Fruit fly (Drosophila melanogaster) whole organism, embryonic: ENCODE results near the gene Irk1.

Source experiments
- Aef1 ChIP-seq: fragments of 200-800 bp; sonication (Bioruptor generic); IDR thresholded peaks from 3 replicates; pipeline ENCODE4 v1.3.6; 2022; ENCODE audit warnings: missing biosample characterization, missing genetic modification characterization
- Atf6 ChIP-seq: fragments of 200-800 bp; sonication (Bioruptor generic); IDR thresholded peaks from 2 replicates; pipeline ENCODE4 v1.3.6; 2022; ENCODE audit warnings: missing biosample characterization, missing genetic modification characterization
- Bteb2 ChIP-seq: fragments of 200-800 bp; sonication (Bioruptor generic); optimal IDR thresholded peaks from 2 replicates; lab custom pipeline; 2016; ENCODE audit warnings: missing biosample characterization, missing genetic modification characterization
- CG11398 ChIP-seq: fragments of 200-800 bp; sonication (Bioruptor generic); optimal IDR thresholded peaks from 2 replicates; lab custom pipeline; 2016; ENCODE audit warnings: missing biosample characterization, missing genetic modification characterization
- CG12155 ChIP-seq: fragments of 200-800 bp; sonication (Bioruptor generic); optimal IDR thresholded peaks from 3 replicates; lab custom pipeline; 2016; ENCODE audit warnings: missing biosample characterization, missing genetic modification characterization
- CG12391 ChIP-seq: fragments of 200-800 bp; sonication (Bioruptor generic); optimal IDR thresholded peaks from 3 replicates; lab custom pipeline; 2018; ENCODE audit warnings: missing biosample characterization, mild to moderate bottlenecking, missing genetic modification characterization, moderate library complexity
- CG12659 ChIP-seq: fragments of 200-800 bp; sonication (Bioruptor generic); optimal IDR thresholded peaks from 3 replicates; lab custom pipeline; 2017; ENCODE audit warnings: mild to moderate bottlenecking, missing biosample characterization, missing genetic modification reagents, missing genetic modification characterization
- CG13424 ChIP-seq: fragments of 200-800 bp; sonication (Bioruptor generic); optimal IDR thresholded peaks from 2 replicates; lab custom pipeline; 2019; ENCODE audit warnings: missing biosample characterization, mild to moderate bottlenecking, missing genetic modification characterization, moderate library complexity
- CG16779 ChIP-seq: fragments of 200-800 bp; sonication (Bioruptor generic); IDR thresholded peaks from 2 replicates; pipeline ENCODE4 v1.3.6; 2022; ENCODE audit warnings: missing biosample characterization, missing genetic modification characterization
- CG18262 ChIP-seq: fragments of 200-800 bp; optimal IDR thresholded peaks from 3 replicates; lab custom pipeline; 2019; ENCODE audit warnings: missing biosample characterization, mild to moderate bottlenecking, missing genetic modification characterization, moderate library complexity
- CG18764 ChIP-seq: fragments of 200-800 bp; sonication (Bioruptor generic); optimal IDR thresholded peaks from 3 replicates; lab custom pipeline; 2016; ENCODE audit warnings: missing biosample characterization, missing genetic modification characterization
- CG2875 ChIP-seq: fragments of 200-800 bp; sonication (Bioruptor generic); optimal IDR thresholded peaks from 2 replicates; lab custom pipeline; 2017; ENCODE audit warnings: missing biosample characterization, mild to moderate bottlenecking, missing genetic modification characterization, missing genetic modification reagents
- CG3281 ChIP-seq: fragments of 200-800 bp; sonication (Bioruptor generic); optimal IDR thresholded peaks from 3 replicates; lab custom pipeline; 2017; ENCODE audit warnings: missing biosample characterization, mild to moderate bottlenecking, missing genetic modification characterization
- CG6272 ChIP-seq: fragments of 200-800 bp; sonication (Bioruptor generic); IDR thresholded peaks from 2 replicates; pipeline ENCODE4 v1.3.6; 2022; ENCODE audit warnings: missing biosample characterization, missing genetic modification characterization
- CG8765 ChIP-seq: fragments of 200-800 bp; sonication (Bioruptor generic); IDR thresholded peaks from 2 replicates; pipeline ENCODE4 v1.3.6; 2022; ENCODE audit warnings: missing biosample characterization, missing genetic modification characterization
- CG9437 ChIP-seq: fragments of 200-800 bp; sonication (Bioruptor generic); optimal IDR thresholded peaks from 2 replicates; lab custom pipeline; 2018; ENCODE audit warnings: missing biosample characterization, mild to moderate bottlenecking, missing genetic modification characterization
- CTCF ChIP-seq: fragments of 200-800 bp; sonication (Bioruptor generic); optimal IDR thresholded peaks from 2 replicates; lab custom pipeline; 2017; ENCODE audit warnings: missing biosample characterization, mild to moderate bottlenecking, missing genetic modification characterization, moderate library complexity
- CkIIα-i1 ChIP-seq: fragments of 200-800 bp; sonication (Bioruptor generic); IDR thresholded peaks from 2 replicates; pipeline ENCODE4 v1.3.6; 2022; ENCODE audit warnings: missing biosample characterization, missing genetic modification characterization
- Dbx ChIP-seq: fragments of 200-800 bp; sonication (Bioruptor generic); IDR thresholded peaks from 3 replicates; pipeline ENCODE4 v1.3.6; 2022; ENCODE audit warnings: missing biosample characterization, missing genetic modification characterization
- Dfd ChIP-seq, 2 experiments: fragments of >200 bp; optimal IDR thresholded peaks; 2 replicates each; lab custom pipeline; 2017; ENCODE audit warnings: missing biosample characterization in 2 of 2, missing genetic modification characterization in 2 of 2
- Eip74EF ChIP-seq, 2 experiments: fragments of 200-800 bp in 1 of 2; fragments of >200 bp in 1 of 2; sonication (Bioruptor generic) in 1 of 2; optimal IDR thresholded peaks; 2 replicates each; lab custom pipeline; 2017 to 2019; ENCODE audit warnings: missing biosample characterization in 2 of 2, missing genetic modification characterization in 2 of 2, mild to moderate bottlenecking in 1 of 2, moderate library complexity in 1 of 2
- Ets97D ChIP-seq: fragments of 200-800 bp; sonication (Bioruptor generic); optimal IDR thresholded peaks from 3 replicates; lab custom pipeline; 2016; ENCODE audit warnings: missing biosample characterization, missing genetic modification characterization
- Hr3 ChIP-seq: fragments of 200-800 bp; sonication (Bioruptor generic); optimal IDR thresholded peaks from 3 replicates; lab custom pipeline; 2016; ENCODE audit warnings: missing biosample characterization, missing genetic modification characterization
- Jarid2 ChIP-seq: fragments of 200-800 bp; sonication (Bioruptor generic); optimal IDR thresholded peaks from 3 replicates; lab custom pipeline; 2017; ENCODE audit warnings: mild to moderate bottlenecking, missing biosample characterization, missing genetic modification reagents, missing genetic modification characterization
- Lhr ChIP-seq: fragments of 200-800 bp; sonication (Bioruptor generic); optimal IDR thresholded peaks from 3 replicates; lab custom pipeline; 2017; ENCODE audit warnings: mild to moderate bottlenecking, missing biosample characterization, missing genetic modification reagents, missing genetic modification characterization
- MESR4 ChIP-seq: fragments of 200-800 bp; sonication (Bioruptor generic); optimal IDR thresholded peaks from 2 replicates; lab custom pipeline; 2018; ENCODE audit warnings: missing biosample characterization, mild to moderate bottlenecking, missing genetic modification characterization, moderate library complexity
- NFAT ChIP-seq: fragments of 200-800 bp; sonication (Bioruptor generic); IDR thresholded peaks from 2 replicates; pipeline ENCODE4 v1.3.6; 2022; ENCODE audit warnings: missing biosample characterization, missing genetic modification characterization
- Oaz ChIP-seq: fragments of 200-800 bp; sonication (Bioruptor generic); IDR thresholded peaks from 2 replicates; pipeline ENCODE4 v1.3.6; 2022; ENCODE audit warnings: missing biosample characterization, missing genetic modification characterization
- Rx ChIP-seq: fragments of 200-800 bp; sonication (Bioruptor generic); IDR thresholded peaks from 2 replicates; pipeline ENCODE4 v1.3.6; 2022; ENCODE audit warnings: missing biosample characterization, missing genetic modification characterization
- Usf ChIP-seq: fragments of 200-800 bp; sonication (Bioruptor generic); optimal IDR thresholded peaks from 2 replicates; lab custom pipeline; 2017; ENCODE audit warnings: missing genotype, missing biosample characterization, missing genetic modification characterization
- ac ChIP-seq: fragments of 200-800 bp; sonication (Bioruptor generic); optimal IDR thresholded peaks from 3 replicates; lab custom pipeline; 2017; ENCODE audit warnings: missing biosample characterization, mild to moderate bottlenecking, missing genetic modification characterization
- amos ChIP-seq: fragments of 200-800 bp; sonication (Bioruptor generic); IDR thresholded peaks from 2 replicates; pipeline ENCODE4 v1.3.6; 2022; ENCODE audit warnings: missing biosample characterization, missing genetic modification characterization; ENCODE audit not compliant: partially characterized antibody
- ase ChIP-seq: fragments of 200-800 bp; sonication (Bioruptor generic); IDR thresholded peaks from 3 replicates; pipeline ENCODE4 v1.3.6; 2022; ENCODE audit warnings: missing biosample characterization, missing genetic modification characterization
- ato ChIP-seq: fragments of 200-800 bp; sonication (Bioruptor generic); IDR thresholded peaks from 2 replicates; pipeline ENCODE4 v1.3.6; 2022; ENCODE audit warnings: missing biosample characterization, missing genetic modification characterization; ENCODE audit not compliant: partially characterized antibody
- bowl ChIP-seq: fragments of 200-800 bp; sonication (Bioruptor generic); IDR thresholded peaks from 2 replicates; pipeline ENCODE4 v1.3.6; 2022; ENCODE audit warnings: missing biosample characterization, missing genetic modification characterization
- br ChIP-seq: fragments of >200 bp; optimal IDR thresholded peaks from 2 replicates; lab custom pipeline; 2017
- crc ChIP-seq: fragments of 200-800 bp; sonication (Bioruptor generic); optimal IDR thresholded peaks from 2 replicates; lab custom pipeline; 2016; ENCODE audit warnings: missing biosample characterization, missing genetic modification characterization
- dm ChIP-seq: fragments of 200-800 bp; sonication (Bioruptor generic); optimal IDR thresholded peaks from 3 replicates; lab custom pipeline; 2016; ENCODE audit warnings: missing biosample characterization, missing genetic modification characterization
- fd102C ChIP-seq: fragments of 200-800 bp; sonication (Bioruptor generic); optimal IDR thresholded peaks from 2 replicates; lab custom pipeline; 2018; ENCODE audit warnings: missing biosample characterization, mild to moderate bottlenecking, missing genetic modification characterization, moderate library complexity
- gsb-n ChIP-seq: fragments of 200-800 bp; sonication (Bioruptor generic); optimal IDR thresholded peaks from 3 replicates; lab custom pipeline; 2018; ENCODE audit warnings: missing biosample characterization, mild to moderate bottlenecking, missing genetic modification characterization
- hbn ChIP-seq: fragments of 200-800 bp; sonication (Bioruptor generic); IDR thresholded peaks from 2 replicates; pipeline ENCODE4 v1.3.6; 2022; ENCODE audit warnings: missing biosample characterization, missing genetic modification characterization; ENCODE audit not compliant: partially characterized antibody
- hth ChIP-seq: fragments of >200 bp; optimal IDR thresholded peaks from 2 replicates; lab custom pipeline; 2017; ENCODE audit warnings: inconsistent platforms
- lov ChIP-seq, 2 experiments: fragments of 200-800 bp in 1 of 2; fragments of >200 bp in 1 of 2; sonication (Bioruptor generic) in 1 of 2; IDR thresholded peaks in 1 of 2; optimal IDR thresholded peaks in 1 of 2; 2 replicates in 1 of 2; 3 replicates in 1 of 2; pipeline versions ENCODE4 v1.3.6 to Lab custom; 2017 to 2022; ENCODE audit warnings: missing biosample characterization in 1 of 2, missing genetic modification characterization in 1 of 2
- onecut ChIP-seq: fragments of 200-800 bp; sonication (Bioruptor generic); IDR thresholded peaks from 2 replicates; pipeline ENCODE4 v1.3.6; 2022; ENCODE audit warnings: missing biosample characterization, missing genetic modification characterization
- pita ChIP-seq: fragments of 200-800 bp; sonication (Bioruptor generic); optimal IDR thresholded peaks from 2 replicates; lab custom pipeline; 2017; ENCODE audit warnings: missing biosample characterization, mild to moderate bottlenecking, missing genetic modification characterization
- slbo ChIP-seq: fragments of 200-800 bp; sonication (Bioruptor generic); IDR thresholded peaks from 2 replicates; pipeline ENCODE4 v1.3.6; 2022; ENCODE audit warnings: missing biosample characterization, missing genetic modification characterization
- ssp ChIP-seq: fragments of 200-800 bp; sonication (Bioruptor generic); IDR thresholded peaks from 2 replicates; pipeline ENCODE4 v1.3.6; 2022; ENCODE audit warnings: missing biosample characterization, missing genetic modification characterization
- unc-4 ChIP-seq: fragments of 200-800 bp; sonication (Bioruptor generic); IDR thresholded peaks from 2 replicates; pipeline ENCODE4 v1.3.6; 2022; ENCODE audit warnings: missing biosample characterization, missing genetic modification characterization; ENCODE audit not compliant: partially characterized antibody
- zen ChIP-seq: fragments of 200-800 bp; sonication (Bioruptor generic); optimal IDR thresholded peaks from 3 replicates; lab custom pipeline; 2018; ENCODE audit warnings: missing biosample characterization, mild to moderate bottlenecking, missing genetic modification characterization, moderate library complexity

Gene Irk1

DNA sequence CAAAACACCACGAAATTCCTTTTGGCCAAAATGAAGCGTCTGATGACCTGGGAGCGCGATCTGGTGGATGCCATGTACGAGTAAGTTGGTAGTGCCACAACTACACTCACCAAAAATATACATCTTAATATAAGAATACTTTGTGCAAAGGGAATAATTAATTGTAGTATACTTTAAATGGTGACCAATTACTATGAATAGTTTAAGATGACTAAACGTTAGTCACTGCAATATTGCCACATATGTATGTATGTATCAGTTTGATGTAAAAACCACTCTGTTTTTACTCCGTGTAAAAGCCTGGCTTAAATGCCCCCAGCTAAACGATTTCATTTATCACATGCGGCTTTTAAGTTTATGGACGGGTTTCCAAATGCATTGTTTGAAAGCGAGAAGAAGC lies 6.6 kb downstream of the Irk1 start (continued):
- TF ChIP-seq zen (tag; lab: Kevin White, UChicago) (peak; percentile 2), bowl (GFP tag; lab: Robert Waterston, UW) (peak; percentile 55; the same call in 1 of the 2 replicates), fd102C (GFP tag; lab: Kevin White, UChicago) (no peak), Aef1 (GFP tag; lab: Robert Waterston, UW) (peak; percentile 36; the same call in 1 of the 3 replicates), Hr3 (GFP tag; lab: Kevin White, UChicago) (peak; percentile 37), CG18262 (tag; lab: Kevin White, UChicago) (peak; percentile 2), slbo (GFP tag; lab: Robert Waterston, UW) (no peak), Lhr (peak; percentile 4), ato (no peak), CG3281 (GFP tag; lab: Kevin White, UChicago) (no peak), gsb-n (tag; lab: Kevin White, UChicago) (peak; percentile 19), pita (GFP tag; lab: Kevin White, UChicago) (no peak), ac (GFP tag; lab: Kevin White, UChicago) (no peak)
- TF ChIP-seq, all 482 proteins: peak for 102

DNA sequence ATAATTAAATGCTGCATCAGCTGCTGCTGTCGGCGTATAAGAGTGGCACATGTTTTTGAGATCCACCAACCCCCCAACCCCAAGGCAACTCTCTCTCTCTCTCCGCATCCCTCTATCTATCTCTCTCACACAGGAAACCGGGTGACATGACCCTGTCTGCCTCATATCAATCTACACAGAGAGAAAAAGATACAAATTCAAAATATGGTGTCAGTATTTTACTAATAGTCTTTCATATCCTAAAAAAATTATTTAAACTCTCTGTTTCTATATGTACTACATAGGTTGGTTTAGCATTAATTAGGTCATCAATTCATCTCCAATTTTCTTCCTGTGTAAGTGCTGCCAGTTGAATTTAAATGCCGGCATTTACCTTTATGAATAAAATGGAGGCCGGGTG lies 7.3 kb downstream of the Irk1 start:
- no peak for TF ChIP-seq hbn (GFP tag; lab: Robert Waterston, UW)
- peak; percentile 23 for TF ChIP-seq MESR4 (GFP tag; lab: Kevin White, UChicago)
- TF ChIP-seq Rx: peak; percentile 76
- peak; percentile 81 for TF ChIP-seq CG12659
- TF ChIP-seq Dfd (GFP tag; optimal IDR thresholded peaks at IDR 0.05; lab: Kevin White, UChicago): no peak
- peak; percentile 83 for TF ChIP-seq Oaz
- TF ChIP-seq CG16779 (GFP tag; lab: Robert Waterston, UW): peak; percentile 70; the same call in 1 of the 2 replicates
- no peak for TF ChIP-seq unc-4 (GFP tag; lab: Robert Waterston, UW)
- peak; percentile 51; the same call in 1 of the 2 replicates for TF ChIP-seq CkIIα-i1 (GFP tag; lab: Robert Waterston, UW)
- peak; percentile 93 for TF ChIP-seq ase
- no peak for TF ChIP-seq br (lab: Kevin White, UChicago)
- TF ChIP-seq Ets97D (GFP tag; lab: Kevin White, UChicago): peak; percentile 79
- TF ChIP-seq Atf6 (GFP tag; lab: Robert Waterston, UW): peak; percentile 86
- TF ChIP-seq CG18764: peak; percentile 88
- peak; percentile 90 for TF ChIP-seq CG11398 (GFP tag; lab: Kevin White, UChicago)
- peak; percentile 85 for TF ChIP-seq CG6272
- TF ChIP-seq CG9437 (GFP tag; lab: Kevin White, UChicago): peak; percentile 81
- peak; percentile 73 for TF ChIP-seq dm (GFP tag; lab: Kevin White, UChicago)
- TF ChIP-seq CG12155: peak; percentile 86
- no peak for TF ChIP-seq hth (lab: Kevin White, UChicago)
- TF ChIP-seq CG8765 (GFP tag; lab: Robert Waterston, UW): peak; percentile 51; the same call in 1 of the 2 replicates
- peak; percentile 82 for TF ChIP-seq ssp (GFP tag; lab: Robert Waterston, UW)
- TF ChIP-seq CG3281 (GFP tag; lab: Kevin White, UChicago): peak; percentile 73
- TF ChIP-seq Jarid2 (GFP tag; lab: Kevin White, UChicago): peak; percentile 72
- peak; percentile 58 for TF ChIP-seq Usf (GFP tag; lab: Kevin White, UChicago)
- TF ChIP-seq crc (GFP tag; lab: Kevin White, UChicago): peak; percentile 84
- TF ChIP-seq CG12391: peak; percentile 95
- TF ChIP-seq CG2875 (GFP tag; lab: Kevin White, UChicago): peak; percentile 87
- TF ChIP-seq CG13424 (tag; lab: Kevin White, UChicago): peak; percentile 92
- TF ChIP-seq Dbx (GFP tag; lab: Robert Waterston, UW): peak; percentile 66; the same call in 2 of the 3 replicates
- TF ChIP-seq amos (GFP tag; lab: Robert Waterston, UW): no peak
- peak; percentile 73 for TF ChIP-seq Bteb2
- peak; percentile 83 for TF ChIP-seq onecut (GFP tag; lab: Robert Waterston, UW)
- no peak for TF ChIP-seq lov (optimal IDR thresholded peaks at IDR 0.05; lab: Kevin White, UChicago)
- TF ChIP-seq lov (GFP tag; IDR thresholded peaks at IDR 0.05; lab: Robert Waterston, UW): peak; percentile 89
- peak; percentile 51; the same call in 1 of the 2 replicates for TF ChIP-seq NFAT (GFP tag; lab: Robert Waterston, UW)
- TF ChIP-seq Eip74EF (GFP tag; optimal IDR thresholded peaks at IDR 0.05; lab: Kevin White, UChicago): peak in 1 of 2 experiments; percentile 84
- TF ChIP-seq CTCF (GFP tag; lab: Kevin White, UChicago): peak; percentile 34
- peak; percentile 93 for TF ChIP-seq CG18262 (tag; lab: Kevin White, UChicago)
